Fruit fly (Drosophila melanogaster) whole organism, prepupa: ENCODE data around the gene CG16953.
A peak's percentile ranks its signal among the peaks of the same experiment; 100 is the strongest.

Experiments used
- CG11762 ChIP-seq: fragments of 200-800 bp; sonication (Bioruptor generic); optimal IDR thresholded peaks from 3 replicates; lab custom pipeline; 2016; ENCODE audit warnings: missing biosample characterization, missing genetic modification characterization; ENCODE audit not compliant: insufficient read depth
- CG11902 ChIP-seq: fragments of 200-800 bp; sonication (Bioruptor generic); optimal IDR thresholded peaks from 3 replicates; lab custom pipeline; 2016; ENCODE audit warnings: missing biosample characterization, missing genetic modification characterization
- CG15336 ChIP-seq: fragments of 200-800 bp; sonication (Bioruptor generic); IDR thresholded peaks from 2 replicates; pipeline ENCODE4 v1.3.6; 2022; ENCODE audit warnings: missing biosample characterization, missing genetic modification characterization
- CG1621 ChIP-seq: fragments of 200-800 bp; sonication (Bioruptor generic); optimal IDR thresholded peaks from 3 replicates; lab custom pipeline; 2018; ENCODE audit warnings: missing biosample characterization, mild to moderate bottlenecking, missing genetic modification characterization
- CG16779 ChIP-seq: fragments of 200-800 bp; sonication (Bioruptor generic); optimal IDR thresholded peaks from 3 replicates; lab custom pipeline; 2017; ENCODE audit warnings: missing biosample characterization, mild to moderate bottlenecking, missing genetic modification characterization
- CG3032 ChIP-seq: fragments of 200-800 bp; optimal IDR thresholded peaks from 2 replicates; lab custom pipeline; 2019; ENCODE audit warnings: missing biosample characterization, mild to moderate bottlenecking, missing genetic modification characterization, moderate library complexity
- CG31627 ChIP-seq: fragments of 200-800 bp; sonication (Bioruptor generic); optimal IDR thresholded peaks from 3 replicates; lab custom pipeline; 2016; ENCODE audit warnings: missing biosample characterization, missing genetic modification characterization
- CG32006 ChIP-seq: fragments of 200-800 bp; sonication (Bioruptor generic); optimal IDR thresholded peaks from 3 replicates; lab custom pipeline; 2017; ENCODE audit warnings: missing biosample characterization, mild to moderate bottlenecking, missing genetic modification characterization
- CG4318 ChIP-seq: fragments of 200-800 bp; sonication (Bioruptor generic); optimal IDR thresholded peaks from 3 replicates; lab custom pipeline; 2017; ENCODE audit warnings: missing biosample characterization, mild to moderate bottlenecking, missing genetic modification characterization
- CG6163 ChIP-seq: fragments of 200-800 bp; sonication (Bioruptor generic); IDR thresholded peaks from 3 replicates; pipeline ENCODE4 v1.3.6; 2022; ENCODE audit warnings: missing biosample characterization, missing genetic modification characterization
- CG6276 ChIP-seq: fragments of 200-800 bp; sonication (Bioruptor generic); optimal IDR thresholded peaks from 2 replicates; lab custom pipeline; 2017; ENCODE audit warnings: missing biosample characterization, mild to moderate bottlenecking, missing genetic modification characterization
- CG6792 ChIP-seq: fragments of 200-800 bp; sonication (Bioruptor generic); optimal IDR thresholded peaks from 3 replicates; lab custom pipeline; 2016; ENCODE audit warnings: missing biosample characterization, missing genetic modification characterization
- CG6808 ChIP-seq: fragments of 200-800 bp; sonication (Bioruptor generic); optimal IDR thresholded peaks from 3 replicates; lab custom pipeline; 2017; ENCODE audit warnings: missing biosample characterization, missing genetic modification characterization, mild to moderate bottlenecking, moderate library complexity, missing genetic modification reagents
- CG6854 ChIP-seq: fragments of 200-800 bp; sonication (Bioruptor generic); optimal IDR thresholded peaks from 2 replicates; lab custom pipeline; 2017; ENCODE audit warnings: missing biosample characterization, mild to moderate bottlenecking, missing genetic modification characterization
- CG8119 ChIP-seq: fragments of 200-800 bp; sonication (Bioruptor generic); IDR thresholded peaks from 3 replicates; pipeline ENCODE4 v1.3.6; 2022; ENCODE audit warnings: missing biosample characterization, missing genetic modification characterization
- CG8319 ChIP-seq: fragments of 200-800 bp; sonication (Bioruptor generic); optimal IDR thresholded peaks from 3 replicates; lab custom pipeline; 2016; ENCODE audit warnings: missing biosample characterization, missing genetic modification characterization
- CG8632 ChIP-seq: fragments of 200-800 bp; sonication (Bioruptor generic); optimal IDR thresholded peaks from 3 replicates; lab custom pipeline; 2016; ENCODE audit warnings: missing biosample characterization, missing genetic modification characterization
- CG9139 ChIP-seq: fragments of 200-800 bp; sonication (Bioruptor generic); optimal IDR thresholded peaks from 3 replicates; lab custom pipeline; 2017; ENCODE audit warnings: missing biosample characterization, mild to moderate bottlenecking, missing genetic modification characterization
- Eip75B ChIP-seq: fragments of 200-800 bp; sonication (Bioruptor generic); optimal IDR thresholded peaks from 3 replicates; lab custom pipeline; 2016; ENCODE audit warnings: missing biosample characterization, missing genetic modification characterization
- Eip78C ChIP-seq: fragments of 200-800 bp; sonication (Bioruptor generic); peaks from one replicate; lab custom pipeline; 2016; ENCODE audit warnings: missing biosample characterization, missing genetic modification characterization
- Ets21C ChIP-seq: fragments of 200-800 bp; sonication (Bioruptor generic); optimal IDR thresholded peaks from 3 replicates; lab custom pipeline; 2016; ENCODE audit warnings: missing biosample characterization, missing genetic modification characterization
- Ets96B ChIP-seq: fragments of 200-800 bp; optimal IDR thresholded peaks from 2 replicates; lab custom pipeline; 2019; ENCODE audit warnings: missing biosample characterization, mild to moderate bottlenecking, missing genetic modification characterization, moderate library complexity
- Gug ChIP-seq: fragments of 200-800 bp; sonication (Bioruptor generic); IDR thresholded peaks from 2 replicates; pipeline ENCODE4 v1.3.6; 2022; ENCODE audit warnings: missing biosample characterization, missing genetic modification characterization
- Hr38 ChIP-seq: sonication (Bioruptor generic); optimal IDR thresholded peaks from 2 replicates; lab custom pipeline; 2016; ENCODE audit warnings: missing biosample characterization, missing genetic modification characterization
- Hr39 ChIP-seq: fragments of 200-800 bp; sonication (Bioruptor generic); optimal IDR thresholded peaks from 2 replicates; lab custom pipeline; 2016; ENCODE audit warnings: missing biosample characterization, missing genetic modification characterization
- Lpt ChIP-seq: fragments of 200-800 bp; sonication (Bioruptor generic); optimal IDR thresholded peaks from 3 replicates; lab custom pipeline; 2016; ENCODE audit warnings: missing biosample characterization, missing genetic modification characterization
- OdsH ChIP-seq: fragments of 200-800 bp; sonication (Bioruptor generic); optimal IDR thresholded peaks from 3 replicates; lab custom pipeline; 2016; ENCODE audit warnings: missing biosample characterization, missing genetic modification characterization
- Smox ChIP-seq: fragments of 200-800 bp; sonication (Bioruptor generic); optimal IDR thresholded peaks from 3 replicates; lab custom pipeline; 2016; ENCODE audit warnings: missing biosample characterization, missing genetic modification characterization
- Sox14 ChIP-seq: fragments of 200-800 bp; sonication (Bioruptor generic); optimal IDR thresholded peaks from 3 replicates; lab custom pipeline; 2016; ENCODE audit warnings: missing biosample characterization, missing genetic modification characterization
- achi ChIP-seq: fragments of 200-800 bp; sonication (Bioruptor generic); optimal IDR thresholded peaks from 3 replicates; lab custom pipeline; 2016; ENCODE audit warnings: missing biosample characterization, missing genetic modification characterization
- cyc ChIP-seq: fragments of 200-800 bp; sonication (Bioruptor generic); optimal IDR thresholded peaks from 3 replicates; lab custom pipeline; 2016; ENCODE audit warnings: missing biosample characterization, missing genetic modification characterization
- dac ChIP-seq: fragments of 200-800 bp; sonication (Bioruptor generic); optimal IDR thresholded peaks from 2 replicates; lab custom pipeline; 2017; ENCODE audit warnings: missing biosample characterization, mild to moderate bottlenecking, missing genetic modification characterization
- dsx ChIP-seq: fragments of 200-800 bp; optimal IDR thresholded peaks from 3 replicates; lab custom pipeline; 2019; ENCODE audit warnings: missing biosample characterization, mild to moderate bottlenecking, missing genetic modification characterization, moderate library complexity; ENCODE audit not compliant: poor library complexity, severe bottlenecking
- esn ChIP-seq: fragments of 200-800 bp; sonication (Bioruptor generic); optimal IDR thresholded peaks from 2 replicates; lab custom pipeline; 2016; ENCODE audit warnings: missing biosample characterization, mild to moderate bottlenecking, missing genetic modification characterization, moderate library complexity
- fd59A ChIP-seq: fragments of 200-800 bp; sonication (Bioruptor generic); optimal IDR thresholded peaks from 2 replicates; lab custom pipeline; 2017; ENCODE audit warnings: missing biosample characterization, mild to moderate bottlenecking, missing genetic modification characterization, missing genetic modification reagents
- fkh ChIP-seq: fragments of 200-800 bp; sonication (Bioruptor generic); optimal IDR thresholded peaks from 3 replicates; lab custom pipeline; 2017; ENCODE audit warnings: missing biosample characterization, mild to moderate bottlenecking, missing genetic modification characterization, moderate library complexity
- ss ChIP-seq, 2 experiments: fragments of 200-800 bp; sonication (Bioruptor generic); optimal IDR thresholded peaks; 2 replicates in 1 of 2; 3 replicates in 1 of 2; lab custom pipeline; 2017 to 2018; ENCODE audit warnings: mild to moderate bottlenecking in 2 of 2, missing biosample characterization in 2 of 2, missing genetic modification characterization in 2 of 2, moderate library complexity in 1 of 2
- vri ChIP-seq: fragments of 200-800 bp; sonication (Bioruptor generic); optimal IDR thresholded peaks from 3 replicates; lab custom pipeline; 2016; ENCODE audit warnings: missing biosample characterization, mild to moderate bottlenecking, missing genetic modification characterization

CG16953 gene

DNA sequence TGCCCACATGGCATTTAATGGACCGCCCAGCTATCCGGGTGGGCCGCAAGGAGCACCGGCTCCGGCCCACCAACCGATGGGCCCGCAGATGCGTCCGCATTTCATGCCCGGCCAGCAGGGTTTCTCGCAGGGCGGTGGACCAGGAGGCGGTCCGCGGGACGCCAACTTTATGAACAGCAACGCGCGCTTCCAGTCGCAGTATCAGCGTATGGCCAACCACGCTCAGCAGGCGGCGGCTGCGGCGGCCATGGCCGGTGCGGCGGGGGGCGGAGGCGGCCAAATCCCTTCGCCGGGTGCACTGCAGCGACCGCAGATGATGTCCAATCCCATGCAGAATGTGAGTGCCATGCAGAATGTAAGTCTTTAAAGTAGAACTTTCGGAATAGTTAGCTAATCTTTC is 22.6 kb upstream of the CG16953 start:
- TF ChIP-seq esn = no peak
- TF ChIP-seq CG11762 (GFP tag; lab: Kevin White, UChicago) = no peak
- no peak for TF ChIP-seq CG32006 (GFP tag; lab: Kevin White, UChicago)
- TF ChIP-seq ss (GFP tag; optimal IDR thresholded peaks at IDR 0.05; lab: Kevin White, UChicago) = no peak

DNA sequence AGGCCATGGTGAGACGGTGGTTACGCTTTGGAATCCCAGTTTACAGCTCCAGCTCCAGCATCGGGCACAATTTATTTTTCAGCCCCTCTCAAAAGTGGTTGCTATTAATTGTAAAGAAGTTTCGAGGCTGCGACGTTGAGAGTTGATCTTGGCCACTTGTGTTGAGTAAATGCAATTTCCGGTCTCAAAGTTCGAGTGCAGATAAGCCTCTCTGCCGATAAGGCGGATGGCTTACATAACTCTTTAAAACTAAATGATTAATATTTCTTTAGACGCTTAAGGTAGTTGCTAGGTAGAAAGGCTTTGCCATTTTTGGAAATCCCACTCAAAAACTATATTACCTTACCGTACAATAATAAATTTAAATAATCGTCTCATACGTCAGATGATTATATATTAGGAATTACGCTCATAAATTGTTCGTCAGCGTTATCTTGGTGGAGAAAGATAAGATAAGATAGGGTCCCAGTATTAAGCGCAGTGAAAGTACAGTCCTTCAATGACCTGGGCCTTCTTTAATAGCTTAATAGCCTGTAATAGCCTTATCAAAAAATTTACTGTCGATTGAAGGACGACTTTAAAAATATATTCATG is 20.0 kb upstream of the CG16953 start:
- TF ChIP-seq achi (no peak), cyc (GFP tag; lab: Kevin White, UChicago) (no peak), Sox14 (no peak), Ets96B (tag; lab: Kevin White, UChicago) (no peak), CG6163 (GFP tag; lab: Robert Waterston, UW) (no peak), CG3032 (tag; lab: Kevin White, UChicago) (no peak)

DNA sequence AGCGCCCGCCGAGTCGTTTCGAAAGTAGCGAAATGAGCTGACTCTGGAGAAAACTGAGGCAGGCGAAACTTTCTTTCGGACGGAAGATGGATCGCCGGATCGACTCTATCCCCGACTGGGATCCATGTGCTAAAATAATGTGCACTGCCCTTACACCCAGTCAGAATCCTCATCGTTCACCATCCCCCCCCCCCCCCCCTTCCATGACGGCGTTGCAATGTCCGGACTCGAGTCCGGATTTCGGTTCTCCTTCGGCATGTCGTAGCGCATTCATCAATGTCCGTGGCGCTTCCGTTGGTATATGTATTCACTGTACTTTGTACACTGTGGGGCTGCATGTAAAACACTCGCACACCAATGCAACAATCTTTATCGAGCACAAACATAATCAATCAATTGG is 19.4 kb upstream of the CG16953 start:
- TF ChIP-seq CG8319 (GFP tag; lab: Kevin White, UChicago) = no peak
- no peak for TF ChIP-seq CG6854 (GFP tag; lab: Kevin White, UChicago)
- TF ChIP-seq CG1621 (tag; lab: Kevin White, UChicago) = peak; percentile 6
- TF ChIP-seq, all 60 proteins: peak for 1

- TF ChIP-seq CG15336 (GFP tag; lab: Robert Waterston, UW) (peak; percentile 45; the same call in 1 of the 2 replicates), CG11902 (GFP tag; lab: Kevin White, UChicago) (no peak), dsx (GFP tag; lab: Kevin White, UChicago) (no peak), achi (no peak), Hr38 (GFP tag; lab: Kevin White, UChicago) (no peak), CG8119 (GFP tag; lab: Robert Waterston, UW) (peak; percentile 23; the same call in 1 of the 3 replicates), CG8632 (GFP tag; lab: Kevin White, UChicago) (no peak), cyc (GFP tag; lab: Kevin White, UChicago) (no peak), dac (no peak), Ets21C (GFP tag; lab: Kevin White, UChicago) (no peak), fd59A (GFP tag; lab: Kevin White, UChicago) (no peak), CG6808 (no peak), CG6276 (peak; percentile 20), Lpt (GFP tag; lab: Kevin White, UChicago) (peak; percentile 62), CG1621 (tag; lab: Kevin White, UChicago) (peak; percentile 59), CG6163 (GFP tag; lab: Robert Waterston, UW) (peak; percentile 56; the same call in 1 of the 3 replicates), CG16779 (no peak), CG31627 (GFP tag; lab: Kevin White, UChicago) (no peak), fkh (GFP tag; lab: Kevin White, UChicago) (no peak), CG4318 (no peak), Gug (GFP tag; lab: Robert Waterston, UW) (no peak), vri (no peak), CG9139 (GFP tag; lab: Kevin White, UChicago) (peak; percentile 6), Eip78C (GFP tag; lab: Kevin White, UChicago) (peak; percentile 66), Ets96B (tag; lab: Kevin White, UChicago) (no peak), CG6792 (GFP tag; lab: Kevin White, UChicago) (no peak), Eip75B (peak; percentile 6), OdsH (GFP tag; lab: Kevin White, UChicago) (no peak), ss (GFP tag; optimal IDR thresholded peaks at IDR 0.05; lab: Kevin White, UChicago) (peak; percentile 1 to 51), Smox (GFP tag; lab: Kevin White, UChicago) (no peak), Hr39 (no peak)
- TF ChIP-seq, all 60 proteins: peak for 10
Observed at dm6 chr3R:20604078-20604477, 18.4 kb upstream of the CG16953 start.
